Worm (Caenorhabditis elegans) whole organism, late embryonic: Measurements from ENCODE around the gene nhr-90.

Source experiments
- C08G9.2 ChIP-seq: sonication (generic microtip); optimal IDR thresholded peaks from 2 replicates; lab custom pipeline; 2016; ENCODE audit warnings: mild to moderate bottlenecking, missing genetic modification characterization, moderate library complexity, missing compliant biosample characterization
- C38D4.7 ChIP-seq: fragments of 200-800 bp; sonication (Bioruptor generic); optimal IDR thresholded peaks from 2 replicates; lab custom pipeline; 2018; ENCODE audit warnings: mild to moderate bottlenecking, missing genetic modification characterization, moderate library complexity, missing compliant biosample characterization
- F13H6.1 ChIP-seq: sonication (generic microtip); optimal IDR thresholded peaks from 2 replicates; lab custom pipeline; 2016; ENCODE audit warnings: missing genetic modification characterization, missing compliant biosample characterization
- Y22D7AL.16 ChIP-seq: sonication (generic microtip); optimal IDR thresholded peaks from 2 replicates; lab custom pipeline; 2016; ENCODE audit warnings: missing genetic modification characterization, missing compliant biosample characterization
- ama-1 ChIP-seq: fragments of 150-350 bp; optimal IDR thresholded peaks from 2 replicates; lab custom pipeline; 2014
- ceh-18 ChIP-seq: sonication (generic microtip); optimal IDR thresholded peaks from 2 replicates; lab custom pipeline; 2016; ENCODE audit warnings: missing genetic modification characterization, missing compliant biosample characterization
- ceh-22 ChIP-seq: sonication (generic microtip); optimal IDR thresholded peaks from 2 replicates; lab custom pipeline; 2017; ENCODE audit warnings: missing biosample characterization, missing genetic modification characterization
- ceh-24 ChIP-seq: sonication (generic microtip); optimal IDR thresholded peaks from 2 replicates; lab custom pipeline; 2016; ENCODE audit warnings: mild to moderate bottlenecking, missing genetic modification characterization, missing compliant biosample characterization
- ceh-31 ChIP-seq: sonication (generic microtip); optimal IDR thresholded peaks from 2 replicates; lab custom pipeline; 2016; ENCODE audit warnings: missing genetic modification characterization, missing compliant biosample characterization
- ceh-34 ChIP-seq: sonication (generic microtip); optimal IDR thresholded peaks from 2 replicates; lab custom pipeline; 2016; ENCODE audit warnings: mild to moderate bottlenecking, missing genetic modification characterization, missing compliant biosample characterization
- ceh-45 ChIP-seq: fragments of 200-800 bp; sonication (Bioruptor generic); IDR thresholded peaks from 2 replicates; pipeline ENCODE4 v1.3.6; 2022; ENCODE audit warnings: missing genetic modification reagents, missing genetic modification characterization, missing compliant biosample characterization
- elt-2 ChIP-seq: sonication (generic microtip); optimal IDR thresholded peaks from 2 replicates; lab custom pipeline; 2016; ENCODE audit warnings: missing genetic modification reagents, missing genetic modification characterization, missing compliant biosample characterization
- elt-4 ChIP-seq: sonication (generic microtip); optimal IDR thresholded peaks from 2 replicates; lab custom pipeline; 2016; ENCODE audit warnings: missing genetic modification characterization, missing compliant biosample characterization
- ets-4 ChIP-seq: sonication (generic microtip); optimal IDR thresholded peaks from 2 replicates; lab custom pipeline; 2016; ENCODE audit warnings: missing genetic modification characterization, missing compliant biosample characterization
- fkh-6 ChIP-seq: sonication (generic microtip); optimal IDR thresholded peaks from 2 replicates; lab custom pipeline; 2016; ENCODE audit warnings: missing genetic modification characterization, missing compliant biosample characterization
- hlh-15 ChIP-seq: sonication (generic microtip); optimal IDR thresholded peaks from 2 replicates; lab custom pipeline; 2016; ENCODE audit warnings: missing genetic modification characterization, missing compliant biosample characterization
- hlh-30 ChIP-seq: sonication (generic microtip); optimal IDR thresholded peaks from 2 replicates; lab custom pipeline; 2017; ENCODE audit warnings: antibody characterized with exemption, missing genetic modification characterization, missing compliant biosample characterization; ENCODE audit not compliant: insufficient read depth
- hlh-6 ChIP-seq: sonication (generic microtip); optimal IDR thresholded peaks from 2 replicates; lab custom pipeline; 2016; ENCODE audit warnings: missing genotype, missing genetic modification characterization, missing compliant biosample characterization
- hlh-8 ChIP-seq: sonication (generic microtip); optimal IDR thresholded peaks from 2 replicates; lab custom pipeline; 2016; ENCODE audit warnings: missing genotype, missing genetic modification characterization, missing compliant biosample characterization
- lin-11 ChIP-seq: fragments of 200-800 bp; sonication (Bioruptor generic); optimal IDR thresholded peaks from 2 replicates; lab custom pipeline; 2018; ENCODE audit warnings: mild to moderate bottlenecking, missing genetic modification characterization, missing compliant biosample characterization
- nfya-1 ChIP-seq: sonication (generic microtip); optimal IDR thresholded peaks from 2 replicates; lab custom pipeline; 2017; ENCODE audit warnings: missing genetic modification characterization, mild to moderate bottlenecking, missing compliant biosample characterization, antibody characterized with exemption, moderate library complexity
- npax-4 ChIP-seq: sonication (generic microtip); optimal IDR thresholded peaks from 2 replicates; lab custom pipeline; 2016; ENCODE audit warnings: missing genetic modification characterization, missing compliant biosample characterization
- odd-2 ChIP-seq: sonication (generic microtip); optimal IDR thresholded peaks from 2 replicates; lab custom pipeline; 2017; ENCODE audit warnings: antibody characterized with exemption, mild to moderate bottlenecking, missing genetic modification characterization, missing compliant biosample characterization
- pat-9 ChIP-seq: fragments of 200-800 bp; sonication (Bioruptor generic); optimal IDR thresholded peaks from 2 replicates; lab custom pipeline; 2018; ENCODE audit warnings: mild to moderate bottlenecking, missing genetic modification characterization, moderate library complexity, missing compliant biosample characterization
- pqm-1 ChIP-seq: sonication (generic microtip); optimal IDR thresholded peaks from 2 replicates; lab custom pipeline; 2016; ENCODE audit warnings: missing genetic modification characterization, missing compliant biosample characterization
- ref-2 ChIP-seq: sonication (generic microtip); optimal IDR thresholded peaks from 2 replicates; lab custom pipeline; 2016; ENCODE audit warnings: missing genetic modification characterization, missing compliant biosample characterization
- sdc-2 ChIP-seq: sonication (generic microtip); optimal IDR thresholded peaks from 2 replicates; lab custom pipeline; 2016; ENCODE audit warnings: missing genotype, missing genetic modification characterization, missing compliant biosample characterization
- sox-2 ChIP-seq: fragments of 200-800 bp; sonication (Bioruptor generic); IDR thresholded peaks from 2 replicates; pipeline ENCODE4 v1.3.6; 2022; ENCODE audit warnings: missing genetic modification reagents, missing genetic modification characterization, missing compliant biosample characterization
- sox-4 ChIP-seq: sonication (generic microtip); optimal IDR thresholded peaks from 2 replicates; lab custom pipeline; 2017; ENCODE audit warnings: mild to moderate bottlenecking, missing genetic modification characterization, inconsistent platforms, missing compliant biosample characterization
- syd-9 ChIP-seq: sonication (generic microtip); optimal IDR thresholded peaks from 2 replicates; lab custom pipeline; 2016; ENCODE audit warnings: mild to moderate bottlenecking, missing genetic modification characterization, moderate library complexity, missing compliant biosample characterization
- unc-3 ChIP-seq, 2 experiments: fragments of 200-800 bp in 1 of 2; sonication (Bioruptor generic) in 1 of 2; sonication (generic microtip) in 1 of 2; conservative IDR thresholded peaks in 1 of 2; optimal IDR thresholded peaks in 1 of 2; 2 replicates each; pipeline versions ENCODE4 v1.3.6 to Lab custom; 2016 to 2022; ENCODE audit warnings: missing compliant biosample characterization in 2 of 2, missing genetic modification characterization in 2 of 2, missing genetic modification reagents in 1 of 2
- unc-42 ChIP-seq: sonication (generic microtip); optimal IDR thresholded peaks from 2 replicates; lab custom pipeline; 2016; ENCODE audit warnings: missing genotype, missing genetic modification characterization, missing compliant biosample characterization
- unc-86 ChIP-seq: sonication (generic microtip); optimal IDR thresholded peaks from 2 replicates; lab custom pipeline; 2016; ENCODE audit warnings: missing genetic modification characterization, missing compliant biosample characterization
- ztf-16 ChIP-seq: sonication (generic microtip); optimal IDR thresholded peaks from 2 replicates; lab custom pipeline; 2017; ENCODE audit warnings: missing genetic modification characterization, missing compliant biosample characterization

nhr-90 gene

ce11 chrV:634855-635254, 24.5 kb downstream of the nhr-90 start, which contains the start of gene F48G7.10:
TSS of gene F48G7.10 (minus strand) at chrV:634955.
- TF ChIP-seq sox-4 (tag; lab: Kevin White, UChicago) (no peak), odd-2 (tag; lab: Kevin White, UChicago) (no peak), ceh-18 (no peak), ztf-16 (tag; lab: Kevin White, UChicago) (no peak), sox-2 (GFP tag; lab: Robert Waterston, UW) (no peak), syd-9 (tag; lab: Kevin White, UChicago) (no peak), pat-9 (tag; lab: Kevin White, UChicago) (no peak), unc-3 (GFP tag; conservative IDR thresholded peaks at IDR 0.05; lab: Robert Waterston, UW) (no peak), unc-3 (tag; optimal IDR thresholded peaks at IDR 0.05; lab: Kevin White, UChicago) (no peak), ama-1 (lab: Kevin White, UChicago) (no peak), hlh-8 (tag; lab: Kevin White, UChicago) (no peak), hlh-30 (tag; lab: Kevin White, UChicago) (no peak), ceh-24 (no peak), C08G9.2 (tag; lab: Kevin White, UChicago) (no peak), ceh-34 (tag; lab: Kevin White, UChicago) (no peak), ceh-45 (GFP tag; lab: Robert Waterston, UW) (no peak), lin-11 (no peak), elt-2 (tag; lab: Kevin White, UChicago) (no peak), pqm-1 (tag; lab: Kevin White, UChicago) (no peak), F13H6.1 (tag; lab: Kevin White, UChicago) (no peak), ceh-22 (tag; lab: Kevin White, UChicago) (no peak)

ce11 chrV:635630-636029, 25.3 kb downstream of the nhr-90 start:
- TF ChIP-seq npax-4, result no peak
- peak; percentile 28 for TF ChIP-seq hlh-30 (tag; lab: Kevin White, UChicago)

ce11 chrV:636281-636680, 26.0 kb downstream of the nhr-90 start, which contains the start of gene pals-31:
TSS of gene pals-31 (plus strand) at chrV:636581.
- TF ChIP-seq ets-4 (tag; lab: Kevin White, UChicago) (no peak), fkh-6 (no peak), elt-4 (tag; lab: Kevin White, UChicago) (no peak), hlh-6 (tag; lab: Kevin White, UChicago) (no peak), sdc-2 (no peak), unc-86 (tag; lab: Kevin White, UChicago) (no peak), ztf-16 (tag; lab: Kevin White, UChicago) (no peak)

ce11 chrV:638328-638727, 28.0 kb downstream of the nhr-90 start, which contains the start of gene srj-37:
TSS of gene srj-37 (plus strand) at chrV:638628.
- no peak for TF ChIP-seq ceh-31 (tag; lab: Kevin White, UChicago)
- TF ChIP-seq, all 69 proteins: peak for 0

- TF ChIP-seq nfya-1 (tag; lab: Kevin White, UChicago) (peak; percentile 18), hlh-30 (tag; lab: Kevin White, UChicago) (peak; percentile 29), ref-2 (tag; lab: Kevin White, UChicago) (no peak)
Observed at ce11 chrV:642750-643149, 32.4 kb downstream of the nhr-90 start, which contains the start of gene nhr-190. TSS of gene nhr-190 (minus strand) at chrV:642924.

- TF ChIP-seq unc-86 (tag; lab: Kevin White, UChicago), result no peak
- no peak for TF ChIP-seq hlh-15 (tag; lab: Kevin White, UChicago)
- no peak for TF ChIP-seq Y22D7AL.16 (tag; lab: Kevin White, UChicago)
- no peak for TF ChIP-seq sox-2 (GFP tag; lab: Robert Waterston, UW)
- TF ChIP-seq unc-42, result no peak
- TF ChIP-seq C38D4.7 (GFP tag; lab: Kevin White, UChicago), result no peak
Observed at ce11 chrV:646129-646528, 35.8 kb downstream of the nhr-90 start, which contains the start of gene F48G7.12. TSS of gene F48G7.12 (minus strand) at chrV:646229.
